Worm (Caenorhabditis elegans): ENCODE data around the gene plx-1.

ce11 chrIV:1019801-1020200 is 60.5 kb downstream of the plx-1 start:
- TF ChIP-seq hmbx-1 (tag; optimal IDR thresholded peaks at IDR 0.05) (no peak), tra-4 (tag; optimal IDR thresholded peaks at IDR 0.05) (no peak), flt-1 (GFP tag; IDR thresholded peaks at IDR 0.05) (no peak), ama-1 (optimal IDR thresholded peaks at IDR 0.05) (no peak), ceh-13 (GFP tag; optimal IDR thresholded peaks at IDR 0.05) (no peak), F13C5.2 (tag; optimal IDR thresholded peaks at IDR 0.05) (no peak), sea-1 (GFP tag; conservative IDR thresholded peaks at IDR 0.05) (no peak), ets-7 (tag; optimal IDR thresholded peaks at IDR 0.05) (no peak), hmg-4 (GFP tag; optimal IDR thresholded peaks at IDR 0.05) (no peak), pes-1 (GFP tag; IDR thresholded peaks at IDR 0.05) (peak; percentile 7), aly-1 (tag; optimal IDR thresholded peaks at IDR 0.05) (peak; percentile 34), hnd-1 (tag; optimal IDR thresholded peaks at IDR 0.05) (no peak)
